Fruit fly (Drosophila melanogaster) whole organism, prepupa: ENCODE results near the gene CG6409.

Source experiments
- Blimp-1 ChIP-seq: fragments of 200-800 bp; sonication (Bioruptor generic); optimal IDR thresholded peaks from 3 replicates; lab custom pipeline; 2017; ENCODE audit warnings: missing biosample characterization, missing genetic modification characterization, mild to moderate bottlenecking, moderate library complexity, missing genetic modification reagents
- CG10631 ChIP-seq: fragments of 200-800 bp; sonication (Bioruptor generic); optimal IDR thresholded peaks from 2 replicates; lab custom pipeline; 2016; ENCODE audit warnings: missing biosample characterization, missing genetic modification characterization
- CG10669 ChIP-seq: fragments of 200-800 bp; sonication (Bioruptor generic); optimal IDR thresholded peaks from 3 replicates; lab custom pipeline; 2018; ENCODE audit warnings: missing biosample characterization, mild to moderate bottlenecking, missing genetic modification characterization, moderate library complexity
- CG11762 ChIP-seq: fragments of 200-800 bp; sonication (Bioruptor generic); optimal IDR thresholded peaks from 3 replicates; lab custom pipeline; 2016; ENCODE audit warnings: missing biosample characterization, missing genetic modification characterization; ENCODE audit not compliant: insufficient read depth
- CG11902 ChIP-seq: fragments of 200-800 bp; sonication (Bioruptor generic); optimal IDR thresholded peaks from 3 replicates; lab custom pipeline; 2016; ENCODE audit warnings: missing biosample characterization, missing genetic modification characterization
- CG15336 ChIP-seq: fragments of 200-800 bp; sonication (Bioruptor generic); IDR thresholded peaks from 2 replicates; pipeline ENCODE4 v1.3.6; 2022; ENCODE audit warnings: missing biosample characterization, missing genetic modification characterization
- CG1621 ChIP-seq: fragments of 200-800 bp; sonication (Bioruptor generic); optimal IDR thresholded peaks from 3 replicates; lab custom pipeline; 2018; ENCODE audit warnings: missing biosample characterization, mild to moderate bottlenecking, missing genetic modification characterization
- CG3032 ChIP-seq: fragments of 200-800 bp; optimal IDR thresholded peaks from 2 replicates; lab custom pipeline; 2019; ENCODE audit warnings: missing biosample characterization, mild to moderate bottlenecking, missing genetic modification characterization, moderate library complexity
- CG32006 ChIP-seq: fragments of 200-800 bp; sonication (Bioruptor generic); optimal IDR thresholded peaks from 3 replicates; lab custom pipeline; 2017; ENCODE audit warnings: missing biosample characterization, mild to moderate bottlenecking, missing genetic modification characterization
- CG34406 ChIP-seq: fragments of 200-800 bp; sonication (Bioruptor generic); optimal IDR thresholded peaks from 3 replicates; lab custom pipeline; 2016; ENCODE audit warnings: missing biosample characterization, missing genetic modification characterization
- CG6163 ChIP-seq: fragments of 200-800 bp; sonication (Bioruptor generic); IDR thresholded peaks from 3 replicates; pipeline ENCODE4 v1.3.6; 2022; ENCODE audit warnings: missing biosample characterization, missing genetic modification characterization
- CG6792 ChIP-seq: fragments of 200-800 bp; sonication (Bioruptor generic); optimal IDR thresholded peaks from 3 replicates; lab custom pipeline; 2016; ENCODE audit warnings: missing biosample characterization, missing genetic modification characterization
- CG6808 ChIP-seq: fragments of 200-800 bp; sonication (Bioruptor generic); optimal IDR thresholded peaks from 3 replicates; lab custom pipeline; 2017; ENCODE audit warnings: missing biosample characterization, missing genetic modification characterization, mild to moderate bottlenecking, moderate library complexity, missing genetic modification reagents
- CG6854 ChIP-seq: fragments of 200-800 bp; sonication (Bioruptor generic); optimal IDR thresholded peaks from 2 replicates; lab custom pipeline; 2017; ENCODE audit warnings: missing biosample characterization, mild to moderate bottlenecking, missing genetic modification characterization
- CG7368 ChIP-seq: fragments of 200-800 bp; sonication (Bioruptor generic); optimal IDR thresholded peaks from 3 replicates; lab custom pipeline; 2016; ENCODE audit warnings: missing biosample characterization, missing genetic modification characterization
- CG8119 ChIP-seq: fragments of 200-800 bp; sonication (Bioruptor generic); IDR thresholded peaks from 3 replicates; pipeline ENCODE4 v1.3.6; 2022; ENCODE audit warnings: missing biosample characterization, missing genetic modification characterization
- CG8632 ChIP-seq: fragments of 200-800 bp; sonication (Bioruptor generic); optimal IDR thresholded peaks from 3 replicates; lab custom pipeline; 2016; ENCODE audit warnings: missing biosample characterization, missing genetic modification characterization
- Eip78C ChIP-seq: fragments of 200-800 bp; sonication (Bioruptor generic); peaks from one replicate; lab custom pipeline; 2016; ENCODE audit warnings: missing biosample characterization, missing genetic modification characterization
- Hr38 ChIP-seq: sonication (Bioruptor generic); optimal IDR thresholded peaks from 2 replicates; lab custom pipeline; 2016; ENCODE audit warnings: missing biosample characterization, missing genetic modification characterization
- Hr4 ChIP-seq: fragments of 200-800 bp; sonication (Bioruptor generic); optimal IDR thresholded peaks from 3 replicates; lab custom pipeline; 2016; ENCODE audit warnings: missing biosample characterization, missing genetic modification characterization
- OdsH ChIP-seq: fragments of 200-800 bp; sonication (Bioruptor generic); optimal IDR thresholded peaks from 3 replicates; lab custom pipeline; 2016; ENCODE audit warnings: missing biosample characterization, missing genetic modification characterization
- Sox102F ChIP-seq: fragments of 200-800 bp; sonication (Bioruptor generic); optimal IDR thresholded peaks from 2 replicates; lab custom pipeline; 2016; ENCODE audit warnings: missing biosample characterization, mild to moderate bottlenecking, missing genetic modification characterization
- acj6 ChIP-seq: fragments of 200-800 bp; sonication (Bioruptor generic); optimal IDR thresholded peaks from 3 replicates; lab custom pipeline; 2016; ENCODE audit warnings: missing biosample characterization, missing genetic modification characterization
- cyc ChIP-seq: fragments of 200-800 bp; sonication (Bioruptor generic); optimal IDR thresholded peaks from 3 replicates; lab custom pipeline; 2016; ENCODE audit warnings: missing biosample characterization, missing genetic modification characterization
- dac ChIP-seq: fragments of 200-800 bp; sonication (Bioruptor generic); optimal IDR thresholded peaks from 2 replicates; lab custom pipeline; 2017; ENCODE audit warnings: missing biosample characterization, mild to moderate bottlenecking, missing genetic modification characterization
- dsx ChIP-seq: fragments of 200-800 bp; optimal IDR thresholded peaks from 3 replicates; lab custom pipeline; 2019; ENCODE audit warnings: missing biosample characterization, mild to moderate bottlenecking, missing genetic modification characterization, moderate library complexity; ENCODE audit not compliant: poor library complexity, severe bottlenecking
- eg ChIP-seq: fragments of 200-800 bp; sonication (Bioruptor generic); IDR thresholded peaks from 3 replicates; pipeline ENCODE4 v1.3.6; 2022; ENCODE audit warnings: missing biosample characterization, missing genetic modification characterization
- esn ChIP-seq: fragments of 200-800 bp; sonication (Bioruptor generic); optimal IDR thresholded peaks from 2 replicates; lab custom pipeline; 2016; ENCODE audit warnings: missing biosample characterization, mild to moderate bottlenecking, missing genetic modification characterization, moderate library complexity
- fkh ChIP-seq: fragments of 200-800 bp; sonication (Bioruptor generic); optimal IDR thresholded peaks from 3 replicates; lab custom pipeline; 2017; ENCODE audit warnings: missing biosample characterization, mild to moderate bottlenecking, missing genetic modification characterization, moderate library complexity
- pdm3 ChIP-seq: fragments of 200-800 bp; sonication (Bioruptor generic); optimal IDR thresholded peaks from 3 replicates; lab custom pipeline; 2016; ENCODE audit warnings: missing biosample characterization, missing genetic modification characterization
- salr ChIP-seq, 2 experiments: fragments of 200-800 bp; sonication (Bioruptor generic); optimal IDR thresholded peaks; 3 replicates each; lab custom pipeline; 2016 to 2018; ENCODE audit warnings: missing biosample characterization in 2 of 2, missing genetic modification characterization in 2 of 2, mild to moderate bottlenecking in 1 of 2
- ss ChIP-seq, 2 experiments: fragments of 200-800 bp; sonication (Bioruptor generic); optimal IDR thresholded peaks; 2 replicates in 1 of 2; 3 replicates in 1 of 2; lab custom pipeline; 2017 to 2018; ENCODE audit warnings: mild to moderate bottlenecking in 2 of 2, missing biosample characterization in 2 of 2, missing genetic modification characterization in 2 of 2, moderate library complexity in 1 of 2
- svp ChIP-seq: fragments of 200-800 bp; sonication (Bioruptor generic); peaks from one replicate; lab custom pipeline; 2016; ENCODE audit warnings: missing biosample characterization, missing genetic modification characterization

CG6409 gene

DNA sequence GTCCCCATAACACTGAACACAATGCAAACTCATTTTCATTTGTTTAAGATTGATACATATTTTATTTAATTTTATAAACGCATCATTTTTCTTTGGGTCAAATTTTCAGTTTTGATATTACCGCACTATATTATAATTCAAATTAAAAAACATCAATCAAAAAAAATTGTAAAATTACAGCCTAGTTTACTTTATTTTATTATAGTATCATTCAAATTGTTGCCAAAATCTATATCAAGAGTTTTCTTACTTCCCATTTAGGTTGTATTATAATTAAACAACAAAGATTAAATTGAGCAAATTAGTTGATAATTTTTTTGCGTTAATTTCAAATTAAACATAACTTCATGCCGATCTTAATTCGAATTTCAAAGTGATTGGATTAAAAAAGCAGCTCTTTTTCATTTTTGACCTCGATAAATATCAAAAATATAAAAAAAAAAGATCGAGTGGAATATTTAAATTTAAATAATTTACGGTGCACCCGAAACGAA is 30.3 kb downstream of the CG6409 start (continued):
- TF ChIP-seq Blimp-1 (peak; percentile 45), CG11902 (peak; percentile 58), ss (GFP tag; optimal IDR thresholded peaks at IDR 0.05; lab: Kevin White, UChicago) (peak in 1 of 2 experiments; percentile 59), Hr38 (GFP tag; lab: Kevin White, UChicago) (no peak), fkh (GFP tag; lab: Kevin White, UChicago) (no peak), CG32006 (GFP tag; lab: Kevin White, UChicago) (peak; percentile 87), CG3032 (tag; lab: Kevin White, UChicago) (peak; percentile 81), cyc (GFP tag; lab: Kevin White, UChicago) (peak; percentile 61), esn (peak; percentile 90), CG6808 (peak; percentile 27), CG11762 (GFP tag; lab: Kevin White, UChicago) (peak; percentile 71), CG10669 (GFP tag; lab: Kevin White, UChicago) (peak; percentile 72), Sox102F (GFP tag; lab: Kevin White, UChicago) (no peak), OdsH (GFP tag; lab: Kevin White, UChicago) (peak; percentile 80), CG15336 (GFP tag; lab: Robert Waterston, UW) (no peak; the same call in 1 of the 2 replicates), CG6792 (GFP tag; lab: Kevin White, UChicago) (peak; percentile 52), acj6 (peak; percentile 77)
- TF ChIP-seq, all 60 proteins: peak for 44

DNA sequence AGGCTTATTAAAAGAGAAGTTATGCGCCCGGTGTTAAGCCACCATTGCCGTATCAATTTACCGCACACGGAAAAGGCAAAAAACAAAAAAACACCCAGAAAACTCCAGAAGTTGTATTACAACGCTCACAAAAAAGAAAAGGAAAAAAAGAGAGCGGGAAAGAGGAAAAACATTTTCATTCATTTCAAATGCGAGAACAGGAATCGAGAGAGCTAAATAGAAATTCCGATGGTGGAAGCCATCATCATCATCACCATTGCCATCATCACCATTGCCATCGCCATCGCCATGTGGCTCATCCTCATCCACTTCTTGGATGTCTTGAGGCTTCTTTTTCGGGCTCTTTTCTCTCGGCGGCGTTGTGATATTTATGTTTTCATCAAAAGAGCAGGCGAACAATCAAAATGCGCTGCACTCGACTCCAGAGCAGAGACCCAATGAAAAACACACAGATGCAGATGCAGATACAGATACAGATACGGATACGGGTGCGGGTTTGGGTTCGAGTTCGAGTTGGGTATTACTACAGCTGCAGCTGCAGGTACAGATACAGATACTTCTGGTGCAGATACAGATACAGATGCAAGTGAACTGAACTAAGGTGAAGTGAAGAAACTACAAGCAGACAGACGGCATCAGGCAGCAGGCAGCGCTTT is 31.0 kb downstream of the CG6409 start:
- TF ChIP-seq CG1621 (peak; percentile 42), salr (GFP tag; optimal IDR thresholded peaks at IDR 0.05; lab: Kevin White, UChicago) (no peak), CG8119 (GFP tag; lab: Robert Waterston, UW) (0 out of 3 replicates have a peak, but pooled peaks have one; percentile 11), CG6854 (GFP tag; lab: Kevin White, UChicago) (peak; percentile 83), CG10631 (GFP tag; lab: Kevin White, UChicago) (no peak)

dm6 chr3L:10849620-10850302 is 32.4 kb downstream of the CG6409 start:
- peak; percentile 7 for TF ChIP-seq Hr4 (GFP tag; lab: Kevin White, UChicago)
- TF ChIP-seq svp = peak; percentile 42
- peak; percentile 58 for TF ChIP-seq Eip78C (GFP tag; lab: Kevin White, UChicago)
- no peak for TF ChIP-seq CG10669 (GFP tag; lab: Kevin White, UChicago)
- TF ChIP-seq CG6163 (GFP tag; lab: Robert Waterston, UW) = 0 out of 3 replicates have a peak, but pooled peaks have one; percentile 24
- no peak for TF ChIP-seq CG8632 (GFP tag; lab: Kevin White, UChicago)
- no peak for TF ChIP-seq CG7368
- TF ChIP-seq CG32006 (GFP tag; lab: Kevin White, UChicago) = peak; percentile 6
- TF ChIP-seq Blimp-1 = peak; percentile 9
- peak; percentile 14 for TF ChIP-seq pdm3 (GFP tag; lab: Kevin White, UChicago)
- 0 out of 3 replicates have a peak, but pooled peaks have one; percentile 36 for TF ChIP-seq eg
- peak; percentile 56 for TF ChIP-seq fkh (GFP tag; lab: Kevin White, UChicago)
- TF ChIP-seq CG34406 = no peak
- peak; percentile 0 for TF ChIP-seq dsx (GFP tag; lab: Kevin White, UChicago)
- TF ChIP-seq salr (GFP tag; optimal IDR thresholded peaks at IDR 0.05; lab: Kevin White, UChicago) = peak in 1 of 2 experiments; percentile 4
- TF ChIP-seq acj6 = no peak
- TF ChIP-seq dac (GFP tag; lab: Kevin White, UChicago) = no peak
